Fruit fly (Drosophila melanogaster) whole organism, pupa: Measurements from ENCODE around the gene CG11617.

Experiments
- CG13204 ChIP-seq: fragments of 200-800 bp; sonication (Bioruptor generic); optimal IDR thresholded peaks from 2 replicates; lab custom pipeline; 2018; ENCODE audit warnings: missing biosample characterization, mild to moderate bottlenecking, missing genetic modification characterization, moderate library complexity
- Snoo ChIP-seq: fragments of 200-800 bp; sonication (Bioruptor generic); optimal IDR thresholded peaks from 3 replicates; lab custom pipeline; 2017; ENCODE audit warnings: missing biosample characterization, mild to moderate bottlenecking, missing genetic modification characterization, inconsistent platforms
- gl ChIP-seq: fragments of 200-800 bp; sonication (Bioruptor generic); optimal IDR thresholded peaks from 2 replicates; lab custom pipeline; 2018; ENCODE audit warnings: missing biosample characterization, mild to moderate bottlenecking, missing genetic modification characterization

dm6 chr2L:241415-241814 lies 34.3 kb upstream of the CG11617 start:
- TF ChIP-seq CG13204 (GFP tag; lab: Kevin White, UChicago) (no peak), gl (tag; lab: Kevin White, UChicago) (no peak), Snoo (no peak)
